Fruit fly (Drosophila melanogaster): ENCODE results near the gene Or63a.

dm6 chr3L:2980856-2981255 is 19.5 kb downstream of the Or63a start, which contains the start of gene CPT2:
- TF ChIP-seq svp (GFP tag) (no peak), CG8632 (GFP tag; optimal IDR thresholded peaks at IDR 0.05) (no peak), Sox102F (GFP tag; optimal IDR thresholded peaks at IDR 0.05) (no peak), CG11294 (GFP tag; IDR thresholded peaks at IDR 0.05) (no peak), OdsH (GFP tag; optimal IDR thresholded peaks at IDR 0.05) (no peak), CG1621 (tag; optimal IDR thresholded peaks at IDR 0.05) (no peak), CG6163 (GFP tag; IDR thresholded peaks at IDR 0.05) (peak; percentile 58; the same call in 1 of the 3 replicates), CG6854 (GFP tag; optimal IDR thresholded peaks at IDR 0.05) (peak; percentile 78), CG6808 (GFP tag; optimal IDR thresholded peaks at IDR 0.05) (peak; percentile 56), ss (GFP tag; optimal IDR thresholded peaks at IDR 0.05) (no peak), fd85E (GFP tag; optimal IDR thresholded peaks at IDR 0.05) (no peak)

Measured in whole organism, prepupa.